Worm (Caenorhabditis elegans) whole organism, late embryonic: ENCODE data around the gene lron-10.

ENCODE experiments used
- dmd-4 ChIP-seq: sonication (generic microtip); optimal IDR thresholded peaks from 2 replicates; lab custom pipeline; 2016; ENCODE audit warnings: borderline replicate concordance, missing genetic modification characterization, missing compliant biosample characterization
- hlh-13 ChIP-seq: fragments of 200-800 bp; sonication (Bioruptor generic); optimal IDR thresholded peaks from 2 replicates; lab custom pipeline; 2018; ENCODE audit warnings: mild to moderate bottlenecking, missing genetic modification characterization, missing compliant biosample characterization
- nfya-1 ChIP-seq: sonication (generic microtip); optimal IDR thresholded peaks from 2 replicates; lab custom pipeline; 2017; ENCODE audit warnings: missing genetic modification characterization, mild to moderate bottlenecking, missing compliant biosample characterization, antibody characterized with exemption, moderate library complexity
- pqm-1 ChIP-seq: sonication (generic microtip); optimal IDR thresholded peaks from 2 replicates; lab custom pipeline; 2016; ENCODE audit warnings: missing genetic modification characterization, missing compliant biosample characterization

ce11 chrIII:10603248-10603647 lies 17.9 kb downstream of the lron-10 start, which contains the start of gene Y39A1A.2:
- TF ChIP-seq nfya-1 (tag; lab: Kevin White, UChicago) (no peak), pqm-1 (tag; lab: Kevin White, UChicago) (no peak), hlh-13 (no peak), dmd-4 (tag; lab: Kevin White, UChicago) (no peak)
